Worm (Caenorhabditis elegans) whole organism, L3 larva: ENCODE measurements around the gene C05A2.4.

Experiments
- R02D3.7 ChIP-seq: fragments of 150-350 bp; optimal IDR thresholded peaks from 2 replicates; lab custom pipeline; 2014; ENCODE audit warnings: missing biosample characterization, missing genetic modification characterization
- ama-1 ChIP-seq: fragments of 150-350 bp; optimal IDR thresholded peaks from 2 replicates; lab custom pipeline; 2018
- ceh-28 ChIP-seq: fragments of 150-350 bp; optimal IDR thresholded peaks from 2 replicates; lab custom pipeline; 2014; ENCODE audit warnings: missing biosample characterization, missing genetic modification reagents, missing genetic modification characterization
- ceh-9 ChIP-seq: sonication (generic microtip); optimal IDR thresholded peaks from 2 replicates; lab custom pipeline; 2018; ENCODE audit warnings: missing biosample characterization, missing genetic modification characterization
- egl-27 ChIP-seq: sonication (generic microtip); optimal IDR thresholded peaks from 4 replicates; lab custom pipeline; 2017; ENCODE audit warnings: missing biosample characterization, missing genetic modification reagents, missing genetic modification characterization
- elt-2 ChIP-seq: sonication (generic microtip); optimal IDR thresholded peaks from 2 replicates; lab custom pipeline; 2016; ENCODE audit warnings: missing genetic modification reagents, mild to moderate bottlenecking, missing genetic modification characterization, missing compliant biosample characterization
- eor-1 ChIP-seq, 2 experiments: fragments of 150-350 bp; optimal IDR thresholded peaks; 2 replicates each; lab custom pipeline; 2014 to 2018; ENCODE audit warnings: missing biosample characterization in 2 of 2, missing genetic modification characterization in 2 of 2
- fkh-2 ChIP-seq: fragments of 150-350 bp; optimal IDR thresholded peaks from 2 replicates; lab custom pipeline; 2014; ENCODE audit warnings: missing biosample characterization, missing genetic modification reagents, missing genetic modification characterization
- fos-1 ChIP-seq: fragments of 150-350 bp; optimal IDR thresholded peaks from 2 replicates; lab custom pipeline; 2014; ENCODE audit warnings: missing biosample characterization, missing genetic modification characterization
- hmg-11 ChIP-seq: sonication (generic microtip); optimal IDR thresholded peaks from 2 replicates; lab custom pipeline; 2016; ENCODE audit warnings: missing genetic modification characterization, missing compliant biosample characterization
- jun-1 ChIP-seq: fragments of 150-350 bp; optimal IDR thresholded peaks from 2 replicates; lab custom pipeline; 2014; ENCODE audit warnings: missing biosample characterization, missing genetic modification reagents, missing genetic modification characterization
- lin-15B ChIP-seq: fragments of 150-350 bp; optimal IDR thresholded peaks from 2 replicates; lab custom pipeline; 2014; ENCODE audit warnings: missing biosample characterization, missing genetic modification characterization
- lin-39 ChIP-seq: fragments of 150-350 bp; optimal IDR thresholded peaks from 2 replicates; lab custom pipeline; 2018; ENCODE audit warnings: missing biosample characterization, missing genetic modification reagents, missing genetic modification characterization
- mdl-1 ChIP-seq: fragments of 150-350 bp; optimal IDR thresholded peaks from 2 replicates; lab custom pipeline; 2014; ENCODE audit warnings: missing biosample characterization, missing genetic modification characterization
- mml-1 ChIP-seq: fragments of 150-350 bp; sonication (generic microtip); optimal IDR thresholded peaks from 3 replicates; lab custom pipeline; 2014; ENCODE audit warnings: missing biosample characterization, missing genetic modification characterization
- nfya-1 ChIP-seq: sonication (generic microtip); optimal IDR thresholded peaks from 2 replicates; lab custom pipeline; 2017; ENCODE audit warnings: missing genetic modification characterization, mild to moderate bottlenecking, missing compliant biosample characterization, antibody characterized with exemption, moderate library complexity; ENCODE audit not compliant: insufficient read depth
- nhr-11 ChIP-seq: fragments of 150-350 bp; optimal IDR thresholded peaks from 2 replicates; lab custom pipeline; 2014; ENCODE audit warnings: missing biosample characterization, missing genetic modification characterization
- nhr-12 ChIP-seq: fragments of 150-350 bp; optimal IDR thresholded peaks from 2 replicates; lab custom pipeline; 2014; ENCODE audit warnings: missing biosample characterization, missing genetic modification characterization
- nhr-23 ChIP-seq: fragments of 150-350 bp; optimal IDR thresholded peaks from 2 replicates; lab custom pipeline; 2014; ENCODE audit warnings: missing biosample characterization, missing genetic modification reagents, missing genetic modification characterization
- nhr-25 ChIP-seq: sonication (generic microtip); optimal IDR thresholded peaks from 2 replicates; lab custom pipeline; 2017; ENCODE audit warnings: missing biosample characterization, missing genetic modification characterization
- nhr-43 ChIP-seq: sonication (generic microtip); optimal IDR thresholded peaks from 2 replicates; lab custom pipeline; 2016; ENCODE audit warnings: mild to moderate bottlenecking, missing genetic modification characterization, missing compliant biosample characterization; ENCODE audit not compliant: poor library complexity, severe bottlenecking
- nhr-76 ChIP-seq: fragments of 150-350 bp; sonication (generic microtip); optimal IDR thresholded peaks from 5 replicates; lab custom pipeline; 2014; ENCODE audit warnings: missing biosample characterization, missing genetic modification characterization
- pha-4 ChIP-seq: fragments of 150-350 bp; optimal IDR thresholded peaks from 2 replicates; lab custom pipeline; 2014; ENCODE audit warnings: missing biosample characterization, missing genetic modification reagents, missing genetic modification characterization
- pqm-1 ChIP-seq: fragments of 150-350 bp; optimal IDR thresholded peaks from 2 replicates; lab custom pipeline; 2017; ENCODE audit warnings: missing biosample characterization, missing genetic modification characterization, inconsistent platforms
- skn-1 ChIP-seq: fragments of 150-350 bp; optimal IDR thresholded peaks from 2 replicates; lab custom pipeline; 2014; ENCODE audit warnings: missing biosample characterization, missing genetic modification characterization
- snpc-4 ChIP-seq: fragments of 150-350 bp; optimal IDR thresholded peaks from 2 replicates; lab custom pipeline; 2014; ENCODE audit warnings: missing biosample characterization, missing genetic modification characterization
- tbx-2 ChIP-seq: sonication (generic microtip); optimal IDR thresholded peaks from 2 replicates; lab custom pipeline; 2016; ENCODE audit warnings: mild to moderate bottlenecking, missing genetic modification characterization, missing compliant biosample characterization
- unc-62 ChIP-seq: fragments of 150-350 bp; sonication (generic microtip); optimal IDR thresholded peaks from 4 replicates; lab custom pipeline; 2014; ENCODE audit warnings: missing biosample characterization, missing genetic modification reagents, missing genetic modification characterization
- zag-1 ChIP-seq: fragments of 150-350 bp; optimal IDR thresholded peaks from 2 replicates; lab custom pipeline; 2014; ENCODE audit warnings: missing biosample characterization, missing genetic modification characterization

The C05A2.4 gene

DNA sequence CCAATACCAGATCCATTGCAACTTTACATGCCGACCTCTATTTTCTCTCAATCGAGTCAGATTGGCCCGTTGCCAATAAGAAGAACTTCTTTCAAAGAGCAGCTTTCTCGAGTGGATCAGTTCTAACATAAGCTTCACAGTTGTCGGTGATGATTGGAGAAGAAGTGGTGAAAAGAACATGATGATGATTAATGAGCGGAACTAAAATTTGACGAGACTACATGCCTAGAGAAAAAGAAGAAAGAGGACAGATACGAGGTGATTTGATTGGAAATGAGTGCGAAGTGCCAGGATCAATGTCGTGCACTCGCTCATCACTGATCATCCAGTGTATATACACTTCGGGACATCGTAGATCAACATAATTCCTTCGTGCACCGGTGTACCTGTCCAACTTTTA is 32.4 kb downstream of the C05A2.4 start (continued):
- TF ChIP-seq hmg-11 (tag; lab: Kevin White, UChicago) (no peak), R02D3.7 (tag; lab: Kevin White, UChicago) (no peak), ceh-9 (no peak), zag-1 (tag; lab: Kevin White, UChicago) (no peak), egl-27 (tag; lab: Kevin White, UChicago) (no peak), lin-39 (tag; lab: Kevin White, UChicago) (peak; percentile 89), nfya-1 (tag; lab: Kevin White, UChicago) (peak; percentile 61)

DNA sequence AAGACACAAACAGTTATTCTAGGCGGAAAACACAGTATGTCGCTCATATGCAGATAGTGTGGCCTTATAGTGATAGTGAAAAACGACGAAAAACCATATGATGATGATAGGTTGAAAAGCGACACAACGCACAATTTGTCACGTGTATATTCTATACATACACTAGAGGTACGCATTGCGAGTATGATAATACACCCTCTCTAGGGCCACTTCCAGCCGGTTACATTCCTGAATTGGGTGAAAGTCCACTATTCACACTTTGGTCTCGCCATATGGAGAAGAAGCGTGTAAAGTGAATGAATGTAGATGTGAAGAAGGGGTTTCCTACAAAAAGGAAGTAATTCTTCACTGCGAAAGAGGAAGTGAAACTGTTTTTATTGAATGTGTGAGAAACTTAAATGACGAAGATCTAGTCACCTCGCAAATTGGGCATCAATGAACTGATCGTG is 34.2 kb downstream of the C05A2.4 start:
- peak; percentile 5 for TF ChIP-seq mdl-1
- TF ChIP-seq egl-27 (tag; lab: Kevin White, UChicago), result peak; percentile 90
- no peak for TF ChIP-seq mml-1 (tag; lab: Kevin White, UChicago)
- TF ChIP-seq nfya-1 (tag; lab: Kevin White, UChicago), result peak; percentile 2
- no peak for TF ChIP-seq fos-1 (tag; lab: Kevin White, UChicago)
- TF ChIP-seq snpc-4 (tag; lab: Kevin White, UChicago), result peak; percentile 38
- TF ChIP-seq jun-1, result peak; percentile 58
- TF ChIP-seq nhr-43, result no peak
- TF ChIP-seq nhr-25, result peak; percentile 17
- TF ChIP-seq pqm-1, result peak; percentile 87
- TF ChIP-seq nhr-23 (tag; lab: Kevin White, UChicago), result peak; percentile 76
- peak; percentile 26 for TF ChIP-seq pha-4
- TF ChIP-seq ceh-28 (tag; lab: Kevin White, UChicago), result peak; percentile 59
- peak; percentile 94 for TF ChIP-seq elt-2 (tag; lab: Kevin White, UChicago)
- TF ChIP-seq ama-1 (lab: Kevin White, UChicago), result no peak
- TF ChIP-seq, all 47 proteins: peak for 11

DNA sequence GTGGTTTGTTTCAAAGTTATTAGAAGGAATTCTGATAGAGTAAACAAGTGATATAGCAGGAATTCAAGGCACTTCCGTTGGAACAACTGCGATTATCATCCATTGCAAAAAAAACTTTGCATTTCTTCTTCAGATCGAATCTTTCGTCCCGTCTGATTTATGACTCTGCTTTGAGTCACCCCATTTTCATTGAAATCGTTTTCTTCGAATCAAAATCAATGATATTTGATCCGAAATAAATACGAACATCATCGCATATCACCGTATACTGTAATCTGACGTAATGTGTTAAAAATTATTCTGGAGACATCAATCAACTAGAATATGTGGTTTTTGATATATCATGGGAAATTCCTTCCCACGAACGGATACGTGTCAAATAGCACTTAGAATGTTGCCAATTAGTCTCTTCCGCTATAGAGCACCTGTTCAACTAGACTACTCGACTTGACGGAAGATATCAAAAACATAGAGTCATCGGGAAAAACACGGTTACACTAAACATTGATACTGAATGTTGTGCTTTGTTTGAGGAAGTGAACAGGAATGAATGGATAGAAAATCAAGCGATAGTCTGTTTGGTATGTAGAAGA is 35.6 kb downstream of the C05A2.4 start:
- peak; percentile 7 for TF ChIP-seq nhr-11 (tag; lab: Kevin White, UChicago)
- peak; percentile 1 for TF ChIP-seq unc-62 (GFP tag; lab: Kevin White, UChicago)
- no peak for TF ChIP-seq ama-1 (lab: Kevin White, UChicago)
- TF ChIP-seq nhr-12 (tag; lab: Kevin White, UChicago), result no peak
- TF ChIP-seq nhr-43, result no peak

DNA sequence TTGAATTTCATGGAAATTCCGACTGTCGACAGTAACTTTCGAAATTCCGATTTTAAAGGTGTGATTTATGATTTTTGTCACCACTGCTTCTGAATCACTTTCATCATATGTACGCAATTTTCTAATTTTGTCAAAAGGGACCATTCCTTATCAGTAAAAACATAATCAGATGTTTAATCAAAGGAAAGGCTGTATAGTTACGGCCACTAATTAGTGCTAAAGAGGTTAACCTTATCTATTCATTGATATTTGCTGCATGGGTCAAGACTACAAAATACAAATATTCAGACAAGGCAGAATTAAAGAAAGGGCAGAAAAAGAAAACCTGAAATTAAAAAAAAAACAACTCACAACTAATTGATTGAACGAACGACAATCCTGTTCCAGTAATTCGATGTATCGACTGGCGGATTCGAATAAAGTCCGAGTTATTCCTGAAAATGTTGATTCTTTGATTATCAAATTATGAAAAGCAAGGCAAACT is 36.8 kb downstream of the C05A2.4 start, which contains the start of gene T28B11.1:
T28B11.1 (minus strand) TSS at position 434 of the 484 bp plus-strand sequence.
- TF ChIP-seq nhr-76 (tag; lab: Kevin White, UChicago) (no peak), elt-2 (tag; lab: Kevin White, UChicago) (peak; percentile 80)

DNA sequence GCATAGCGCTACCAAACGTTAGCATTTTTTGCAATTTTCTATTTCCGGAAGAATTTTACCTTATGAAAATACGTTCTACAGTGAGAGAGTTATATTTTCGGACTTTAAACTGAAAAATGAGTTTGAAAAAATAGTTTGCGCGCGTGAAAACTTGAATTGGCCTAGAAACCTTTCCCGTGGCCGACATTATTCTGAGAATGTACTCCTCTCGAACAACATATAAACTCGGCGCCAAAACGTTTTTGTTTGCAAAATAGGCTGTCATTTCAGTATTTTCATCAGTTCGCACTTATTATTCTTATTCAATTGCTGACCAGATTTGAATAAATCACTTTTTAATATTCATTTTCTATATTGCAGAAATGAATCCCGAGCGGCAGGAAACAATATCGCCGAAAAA is 41.5 kb downstream of the C05A2.4 start, which contains the start of the genes mre-11 and wdr-5.3:
mre-11 (minus strand) TSS at position 113 of the 400 bp plus-strand sequence.
wdr-5.3 (plus strand) TSS at position 361 of the 400 bp plus-strand sequence.
- TF ChIP-seq eor-1 (tag; optimal IDR thresholded peaks at IDR 0.05; lab: Kevin White, UChicago) (no peak), nfya-1 (tag; lab: Kevin White, UChicago) (peak; percentile 66), nhr-25 (peak; percentile 24), skn-1 (tag; lab: Kevin White, UChicago) (peak; percentile 12), unc-62 (GFP tag; lab: Kevin White, UChicago) (no peak), elt-2 (tag; lab: Kevin White, UChicago) (peak; percentile 36), snpc-4 (tag; lab: Kevin White, UChicago) (peak; percentile 85), nhr-43 (peak; percentile 58), nhr-23 (tag; lab: Kevin White, UChicago) (peak; percentile 62), tbx-2 (tag; lab: Kevin White, UChicago) (no peak), lin-15B (tag; lab: Kevin White, UChicago) (peak; percentile 76)

DNA sequence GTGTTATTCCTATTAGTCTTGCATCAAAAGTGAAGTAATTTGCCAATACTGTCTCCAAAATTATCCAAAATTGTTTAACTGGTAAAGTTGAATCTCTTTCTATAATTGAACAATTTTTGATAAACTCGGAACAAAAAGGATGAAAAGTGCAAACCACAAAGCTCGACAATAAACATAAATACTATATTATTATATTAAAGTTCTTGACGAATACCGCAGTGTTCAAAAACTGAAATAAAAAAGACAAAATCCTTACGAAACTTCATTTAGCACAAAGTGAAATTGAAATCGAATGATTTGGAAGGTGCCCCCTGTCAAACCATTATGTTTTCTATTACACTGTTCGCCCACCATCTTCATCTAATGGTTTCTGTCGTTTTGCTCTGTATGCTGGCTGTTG is 46.1 kb downstream of the C05A2.4 start, which contains the start of gene ZC302.3:
ZC302.3 (minus strand) TSS at position 101 of the 400 bp plus-strand sequence.
- TF ChIP-seq lin-39 (tag; lab: Kevin White, UChicago) (no peak), fkh-2 (tag; lab: Kevin White, UChicago) (no peak), R02D3.7 (tag; lab: Kevin White, UChicago) (no peak)
- TF ChIP-seq, all 47 proteins: peak for 0
